Fruit fly (Drosophila melanogaster) whole organism, embryonic: ENCODE data around the gene CG31381.

ENCODE experiments used
- CG12391 ChIP-seq: fragments of 200-800 bp; sonication (Bioruptor generic); optimal IDR thresholded peaks from 3 replicates; lab custom pipeline; 2018; ENCODE audit warnings: missing biosample characterization, mild to moderate bottlenecking, missing genetic modification characterization, moderate library complexity
- CG12744 ChIP-seq: fragments of 200-800 bp; sonication (Bioruptor generic); optimal IDR thresholded peaks from 2 replicates; lab custom pipeline; 2016; ENCODE audit warnings: missing biosample characterization, missing genetic modification characterization
- CG12769 ChIP-seq: fragments of 200-800 bp; sonication (Bioruptor generic); optimal IDR thresholded peaks from 2 replicates; lab custom pipeline; 2019; ENCODE audit warnings: missing biosample characterization, mild to moderate bottlenecking, missing genetic modification characterization, moderate library complexity
- CG14667 ChIP-seq: fragments of 200-800 bp; sonication (Bioruptor generic); IDR thresholded peaks from 2 replicates; pipeline ENCODE4 v1.3.6; 2022; ENCODE audit warnings: missing biosample characterization, missing genetic modification characterization
- CG15601 ChIP-seq: fragments of 200-800 bp; sonication (Bioruptor generic); optimal IDR thresholded peaks from 3 replicates; lab custom pipeline; 2019; ENCODE audit warnings: missing biosample characterization, mild to moderate bottlenecking, missing genetic modification characterization, moderate library complexity
- CG34422 ChIP-seq: fragments of 200-800 bp; sonication (Bioruptor generic); IDR thresholded peaks from 3 replicates; pipeline ENCODE4 v1.3.6; 2022; ENCODE audit warnings: missing biosample characterization, missing genetic modification characterization
- CG3995 ChIP-seq: fragments of 200-800 bp; sonication (Bioruptor generic); optimal IDR thresholded peaks from 3 replicates; lab custom pipeline; 2016; ENCODE audit warnings: missing biosample characterization, missing genetic modification characterization
- CG4707 ChIP-seq: fragments of 200-800 bp; sonication (Bioruptor generic); optimal IDR thresholded peaks from 2 replicates; lab custom pipeline; 2018; ENCODE audit warnings: missing biosample characterization, mild to moderate bottlenecking, missing genetic modification characterization, moderate library complexity
- CG6175 ChIP-seq: fragments of 200-800 bp; sonication (Bioruptor generic); IDR thresholded peaks from 3 replicates; pipeline ENCODE4 v1.3.6; 2022; ENCODE audit warnings: missing biosample characterization, missing genetic modification characterization
- CG6813 ChIP-seq: fragments of 200-800 bp; sonication (Bioruptor generic); optimal IDR thresholded peaks from 2 replicates; lab custom pipeline; 2017; ENCODE audit warnings: missing biosample characterization, missing genetic modification characterization, mild to moderate bottlenecking, moderate library complexity, missing genetic modification reagents
- CG6854 ChIP-seq: fragments of 200-800 bp; sonication (Bioruptor generic); optimal IDR thresholded peaks from 3 replicates; lab custom pipeline; 2017; ENCODE audit warnings: missing biosample characterization, mild to moderate bottlenecking, missing genetic modification characterization
- CG7556 ChIP-seq: fragments of 200-800 bp; sonication (Bioruptor generic); optimal IDR thresholded peaks from 2 replicates; lab custom pipeline; 2017; ENCODE audit warnings: missing biosample characterization, mild to moderate bottlenecking, missing genetic modification characterization
- CG8281 ChIP-seq: fragments of 200-800 bp; sonication (Bioruptor generic); optimal IDR thresholded peaks from 2 replicates; lab custom pipeline; 2018; ENCODE audit warnings: missing biosample characterization, mild to moderate bottlenecking, missing genetic modification characterization, moderate library complexity
- CG9727 ChIP-seq: fragments of 200-800 bp; sonication (Bioruptor generic); optimal IDR thresholded peaks from 3 replicates; lab custom pipeline; 2017; ENCODE audit warnings: missing biosample characterization, mild to moderate bottlenecking, missing genetic modification characterization
- CkIIα-i1 ChIP-seq: fragments of 200-800 bp; sonication (Bioruptor generic); IDR thresholded peaks from 2 replicates; pipeline ENCODE4 v1.3.6; 2022; ENCODE audit warnings: missing biosample characterization, missing genetic modification characterization
- HLH54F ChIP-seq: fragments of 200-800 bp; sonication (Bioruptor generic); optimal IDR thresholded peaks from 3 replicates; lab custom pipeline; 2016; ENCODE audit warnings: missing biosample characterization, missing genetic modification characterization
- Hr3 ChIP-seq: fragments of 200-800 bp; sonication (Bioruptor generic); optimal IDR thresholded peaks from 3 replicates; lab custom pipeline; 2016; ENCODE audit warnings: missing biosample characterization, missing genetic modification characterization
- Mrtf ChIP-seq: fragments of 200-800 bp; sonication (Bioruptor generic); IDR thresholded peaks from 3 replicates; pipeline ENCODE4 v1.3.6; 2022; ENCODE audit warnings: missing biosample characterization, missing genetic modification characterization
- Optix ChIP-seq: fragments of 200-800 bp; sonication (Bioruptor generic); IDR thresholded peaks from 3 replicates; pipeline ENCODE4 v1.3.6; 2022; ENCODE audit warnings: missing biosample characterization, missing genetic modification characterization
- Sry-β ChIP-seq: fragments of 200-800 bp; sonication (Bioruptor generic); optimal IDR thresholded peaks from 2 replicates; lab custom pipeline; 2018; ENCODE audit warnings: missing biosample characterization, mild to moderate bottlenecking, missing genetic modification characterization, moderate library complexity
- ab ChIP-seq: fragments of 200-800 bp; sonication (Bioruptor generic); optimal IDR thresholded peaks from 2 replicates; lab custom pipeline; 2016; ENCODE audit warnings: missing biosample characterization, missing genetic modification characterization
- al ChIP-seq: fragments of 200-800 bp; sonication (Bioruptor generic); IDR thresholded peaks from 2 replicates; pipeline ENCODE4 v1.3.6; 2022; ENCODE audit warnings: missing biosample characterization, missing genetic modification characterization
- bab2 ChIP-seq: fragments of 200-800 bp; sonication (Bioruptor generic); optimal IDR thresholded peaks from 2 replicates; lab custom pipeline; 2016; ENCODE audit warnings: missing biosample characterization, missing genetic modification characterization
- bbx ChIP-seq: fragments of 200-800 bp; sonication (Bioruptor generic); IDR thresholded peaks from 2 replicates; pipeline ENCODE4 v1.3.6; 2022; ENCODE audit warnings: missing biosample characterization, missing genetic modification characterization; ENCODE audit not compliant: partially characterized antibody
- bowl ChIP-seq: fragments of 200-800 bp; sonication (Bioruptor generic); IDR thresholded peaks from 2 replicates; pipeline ENCODE4 v1.3.6; 2022; ENCODE audit warnings: missing biosample characterization, missing genetic modification characterization
- caup ChIP-seq: fragments of 200-800 bp; sonication (Bioruptor generic); optimal IDR thresholded peaks from 3 replicates; lab custom pipeline; 2017; ENCODE audit warnings: missing biosample characterization, mild to moderate bottlenecking, missing genetic modification characterization, moderate library complexity; ENCODE audit not compliant: severe bottlenecking
- chinmo ChIP-seq: fragments of 200-800 bp; sonication (Bioruptor generic); IDR thresholded peaks from 4 replicates; pipeline ENCODE4 v1.3.6; 2022; ENCODE audit warnings: missing biosample characterization, missing genetic modification characterization; ENCODE audit not compliant: partially characterized antibody
- chm ChIP-seq: fragments of 200-800 bp; sonication (Bioruptor generic); IDR thresholded peaks from 2 replicates; pipeline ENCODE4 v1.3.6; 2022; ENCODE audit warnings: missing biosample characterization, missing genetic modification characterization
- eve ChIP-seq, 2 experiments: fragments of >200 bp; optimal IDR thresholded peaks; 2 replicates each; lab custom pipeline; 2017; ENCODE audit warnings: missing biosample characterization in 2 of 2, missing genetic modification characterization in 2 of 2
- gcm2 ChIP-seq: fragments of 200-800 bp; sonication (Bioruptor generic); optimal IDR thresholded peaks from 2 replicates; lab custom pipeline; 2016; ENCODE audit warnings: missing biosample characterization, missing genetic modification characterization
- ham ChIP-seq: fragments of 200-800 bp; sonication (Bioruptor generic); IDR thresholded peaks from 2 replicates; pipeline ENCODE4 v1.3.6; 2022; ENCODE audit warnings: missing biosample characterization, missing genetic modification characterization
- inv ChIP-seq: fragments of 200-800 bp; sonication (Bioruptor generic); IDR thresholded peaks from 2 replicates; pipeline ENCODE4 v1.3.6; 2022; ENCODE audit warnings: missing biosample characterization, missing genetic modification characterization; ENCODE audit not compliant: partially characterized antibody
- lab ChIP-seq: fragments of 200-800 bp; sonication (Bioruptor generic); optimal IDR thresholded peaks from 3 replicates; lab custom pipeline; 2017; ENCODE audit warnings: missing biosample characterization, missing genetic modification characterization, mild to moderate bottlenecking, moderate library complexity, missing genetic modification reagents
- nom ChIP-seq: fragments of 200-800 bp; sonication (Bioruptor generic); optimal IDR thresholded peaks from 2 replicates; lab custom pipeline; 2017; ENCODE audit warnings: missing biosample characterization, missing genetic modification characterization, mild to moderate bottlenecking, moderate library complexity, missing genetic modification reagents
- oc ChIP-seq: fragments of 200-800 bp; sonication (Bioruptor generic); optimal IDR thresholded peaks from 2 replicates; lab custom pipeline; 2018; ENCODE audit warnings: missing biosample characterization, mild to moderate bottlenecking, missing genetic modification characterization, moderate library complexity
- otp ChIP-seq: fragments of 200-800 bp; sonication (Bioruptor generic); IDR thresholded peaks from 3 replicates; pipeline ENCODE4, ENCODE4 v1.3.6; 2022; ENCODE audit warnings: missing biosample characterization, missing genetic modification characterization
- pan ChIP-seq, 4 experiments: fragments of >200 bp in 3 of 4; fragments of 200-800 bp in 1 of 4; sonication (Bioruptor generic) in 1 of 4; optimal IDR thresholded peaks in 3 of 4; IDR thresholded peaks in 1 of 4; 2 replicates each; pipeline versions ENCODE4 v1.3.6 to Lab custom; 2017 to 2022; ENCODE audit warnings: missing biosample characterization in 2 of 4, missing genetic modification characterization in 2 of 4, mixed read lengths in 1 of 4
- prd ChIP-seq, 3 experiments: fragments of >200 bp in 2 of 3; fragments of 200-800 bp in 1 of 3; sonication (Bioruptor generic) in 1 of 3; optimal IDR thresholded peaks in 2 of 3; IDR thresholded peaks in 1 of 3; 2 replicates in 2 of 3; 3 replicates in 1 of 3; pipeline versions ENCODE4 v1.3.6 to Lab custom; 2017 to 2022; ENCODE audit warnings: missing biosample characterization in 1 of 3, missing genetic modification characterization in 1 of 3
- ro ChIP-seq: fragments of 200-800 bp; sonication (Bioruptor generic); IDR thresholded peaks from 2 replicates; pipeline ENCODE4 v1.3.6; 2022; ENCODE audit warnings: missing biosample characterization, missing genetic modification characterization
- seq ChIP-seq: fragments of 200-800 bp; sonication (Bioruptor generic); IDR thresholded peaks from 2 replicates; pipeline ENCODE4 v1.3.6; 2022; ENCODE audit warnings: missing biosample characterization, missing genetic modification characterization
- slbo ChIP-seq: fragments of 200-800 bp; sonication (Bioruptor generic); IDR thresholded peaks from 2 replicates; pipeline ENCODE4 v1.3.6; 2022; ENCODE audit warnings: missing biosample characterization, missing genetic modification characterization
- sna ChIP-seq: fragments of 200-800 bp; sonication (Bioruptor generic); IDR thresholded peaks from 2 replicates; pipeline ENCODE4 v1.3.6; 2022; ENCODE audit warnings: missing biosample characterization, missing genetic modification characterization; ENCODE audit not compliant: partially characterized antibody
- so ChIP-seq: fragments of 200-800 bp; sonication (Bioruptor generic); IDR thresholded peaks from 3 replicates; pipeline ENCODE4 v1.3.6; 2022; ENCODE audit warnings: missing biosample characterization, missing genetic modification characterization
- sob ChIP-seq: fragments of 200-800 bp; sonication (Bioruptor generic); IDR thresholded peaks from 2 replicates; pipeline ENCODE4 v1.3.6; 2022; ENCODE audit warnings: missing biosample characterization, missing genetic modification characterization
- tap ChIP-seq: fragments of 200-800 bp; optimal IDR thresholded peaks from 3 replicates; lab custom pipeline; 2019; ENCODE audit warnings: missing biosample characterization, mild to moderate bottlenecking, missing genetic modification characterization, moderate library complexity
- z ChIP-seq: fragments of 200-800 bp; sonication (Bioruptor generic); IDR thresholded peaks from 3 replicates; pipeline ENCODE4 v1.3.6; 2022; ENCODE audit warnings: missing biosample characterization, missing genetic modification characterization
- zen2 ChIP-seq: fragments of 200-800 bp; sonication (Bioruptor generic); IDR thresholded peaks from 3 replicates; pipeline ENCODE4 v1.3.6; 2022; ENCODE audit warnings: missing biosample characterization, missing genetic modification characterization; ENCODE audit not compliant: partially characterized antibody

The CG31381 gene

dm6 chr3R:24894419-24895206, 17.8 kb downstream of the CG31381 start, which contains the start of the genes CG31121 and CG11069:
TSS of gene CG31121 (minus strand) at chr3R:24894605.
TSS of gene CG11069 (plus strand) at chr3R:24894742.
- 0 out of 2 replicates have a peak, but pooled peaks have one; percentile 23 for TF ChIP-seq slbo (GFP tag; lab: Robert Waterston, UW)
- TF ChIP-seq bbx (GFP tag; lab: Robert Waterston, UW): peak; percentile 45
- no peak for TF ChIP-seq CG14667 (GFP tag; lab: Robert Waterston, UW)
- TF ChIP-seq sob: peak; percentile 30; the same call in 1 of the 2 replicates
- no peak for TF ChIP-seq ab (GFP tag; lab: Kevin White, UChicago)
- 0 out of 4 replicates have a peak, but pooled peaks have one; percentile 56 for TF ChIP-seq chinmo (GFP tag; lab: Robert Waterston, UW)
- TF ChIP-seq prd (optimal IDR thresholded peaks at IDR 0.05; lab: Kevin White, UChicago): no peak
- TF ChIP-seq prd (GFP tag; IDR thresholded peaks at IDR 0.05; lab: Robert Waterston, UW): 0 out of 3 replicates have a peak, but pooled peaks have one; percentile 14
- 0 out of 3 replicates have a peak, but pooled peaks have one; percentile 9 for TF ChIP-seq CG34422
- TF ChIP-seq inv: no peak
- peak; percentile 41 for TF ChIP-seq nom (GFP tag; lab: Kevin White, UChicago)
- no peak for TF ChIP-seq oc (tag; lab: Kevin White, UChicago)
- no peak for TF ChIP-seq gcm2 (GFP tag; lab: Kevin White, UChicago)
- 0 out of 3 replicates have a peak, but pooled peaks have one; percentile 20 for TF ChIP-seq so (GFP tag; lab: Robert Waterston, UW)
- no peak for TF ChIP-seq CG9727 (GFP tag; lab: Kevin White, UChicago)
- TF ChIP-seq CG8281 (tag; lab: Kevin White, UChicago): no peak
- TF ChIP-seq pan (optimal IDR thresholded peaks at IDR 0.05; lab: Kevin White, UChicago): no peak
- TF ChIP-seq pan (GFP tag; optimal IDR thresholded peaks at IDR 0.05 in 1 of 2, IDR thresholded peaks at IDR 0.05 in 1 of 2): peak in 1 of 2 experiments; percentile 20
- no peak for TF ChIP-seq CG6175 (GFP tag; lab: Robert Waterston, UW)
- no peak for TF ChIP-seq eve (GFP tag; optimal IDR thresholded peaks at IDR 0.05; lab: Kevin White, UChicago)
- TF ChIP-seq Hr3 (GFP tag; lab: Kevin White, UChicago): no peak
- TF ChIP-seq tap (tag; lab: Kevin White, UChicago): no peak
- 0 out of 3 replicates have a peak, but pooled peaks have one; percentile 7 for TF ChIP-seq zen2
- TF ChIP-seq CG7556 (GFP tag; lab: Kevin White, UChicago): no peak
- no peak for TF ChIP-seq Optix (GFP tag; lab: Robert Waterston, UW)
- peak; percentile 30 for TF ChIP-seq CG12391 (tag; lab: Kevin White, UChicago)
- TF ChIP-seq CkIIα-i1 (GFP tag; lab: Robert Waterston, UW): no peak
- no peak for TF ChIP-seq Sry-β (GFP tag; lab: Kevin White, UChicago)
- no peak for TF ChIP-seq bab2 (GFP tag; lab: Kevin White, UChicago)
- no peak for TF ChIP-seq CG6854 (GFP tag; lab: Kevin White, UChicago)
- no peak for TF ChIP-seq ham (GFP tag; lab: Robert Waterston, UW)
- TF ChIP-seq CG12769 (tag; lab: Kevin White, UChicago): no peak
- no peak for TF ChIP-seq caup (GFP tag; lab: Kevin White, UChicago)
- TF ChIP-seq sna (GFP tag; lab: Robert Waterston, UW): no peak
- TF ChIP-seq lab (GFP tag; lab: Kevin White, UChicago): no peak
- no peak for TF ChIP-seq ro (GFP tag; lab: Robert Waterston, UW)
- no peak for TF ChIP-seq Mrtf (GFP tag; lab: Robert Waterston, UW)
- TF ChIP-seq bowl (GFP tag; lab: Robert Waterston, UW): no peak
- TF ChIP-seq CG4707 (GFP tag; lab: Kevin White, UChicago): no peak
- TF ChIP-seq CG6813 (GFP tag; lab: Kevin White, UChicago): no peak
- TF ChIP-seq CG12744 (GFP tag; lab: Kevin White, UChicago): no peak
- 0 out of 3 replicates have a peak, but pooled peaks have one; percentile 43 for TF ChIP-seq otp (GFP tag; lab: Robert Waterston, UW)
- no peak for TF ChIP-seq CG15601 (tag; lab: Kevin White, UChicago)
- TF ChIP-seq CG3995 (GFP tag; lab: Kevin White, UChicago): no peak
- 0 out of 2 replicates have a peak, but pooled peaks have one; percentile 14 for TF ChIP-seq seq (GFP tag; lab: Robert Waterston, UW)
- no peak for TF ChIP-seq al (GFP tag; lab: Robert Waterston, UW)
- no peak for TF ChIP-seq HLH54F (GFP tag; lab: Kevin White, UChicago)
- TF ChIP-seq z: peak; percentile 74
- TF ChIP-seq chm (GFP tag; lab: Robert Waterston, UW): peak; percentile 50; the same call in 1 of the 2 replicates
